Worm (Caenorhabditis elegans) whole organism, L2 larva: ENCODE data around the gene ent-1.

Experiments used
- F13H6.1 ChIP-seq: sonication (generic microtip); optimal IDR thresholded peaks from 2 replicates; lab custom pipeline; 2016; ENCODE audit warnings: missing genetic modification characterization, missing compliant biosample characterization
- Y55F3AM.14 ChIP-seq: fragments of 200-800 bp; sonication (Bioruptor generic); optimal IDR thresholded peaks from 2 replicates; lab custom pipeline; 2018; ENCODE audit warnings: mild to moderate bottlenecking, missing genetic modification characterization, missing compliant biosample characterization
- ZK546.5 ChIP-seq: sonication (generic microtip); optimal IDR thresholded peaks from 2 replicates; lab custom pipeline; 2017; ENCODE audit warnings: missing biosample characterization, missing genetic modification characterization
- alr-1 ChIP-seq: fragments of 150-350 bp; optimal IDR thresholded peaks from 2 replicates; lab custom pipeline; 2014; ENCODE audit warnings: missing biosample characterization, missing genetic modification characterization
- blmp-1 ChIP-seq: sonication (generic microtip); optimal IDR thresholded peaks from 2 replicates; lab custom pipeline; 2017; ENCODE audit warnings: missing genetic modification characterization, mild to moderate bottlenecking, missing compliant biosample characterization, antibody characterized with exemption, moderate library complexity; ENCODE audit not compliant: insufficient read depth
- ceh-16 ChIP-seq: fragments of 150-350 bp; optimal IDR thresholded peaks from 2 replicates; lab custom pipeline; 2014; ENCODE audit warnings: missing biosample characterization, missing genetic modification characterization
- ceh-82 ChIP-seq: fragments of 150-350 bp; optimal IDR thresholded peaks from 2 replicates; lab custom pipeline; 2014; ENCODE audit warnings: missing biosample characterization, missing genetic modification characterization
- crh-2 ChIP-seq: sonication (generic microtip); optimal IDR thresholded peaks from 2 replicates; lab custom pipeline; 2017; ENCODE audit warnings: missing biosample characterization, missing genetic modification characterization
- dmd-4 ChIP-seq: sonication (generic microtip); optimal IDR thresholded peaks from 2 replicates; lab custom pipeline; 2017; ENCODE audit warnings: missing biosample characterization, missing genetic modification characterization
- egl-27 ChIP-seq: sonication (generic microtip); optimal IDR thresholded peaks from 3 replicates; lab custom pipeline; 2017; ENCODE audit warnings: missing biosample characterization, missing genetic modification reagents, missing genetic modification characterization
- elt-1 ChIP-seq: fragments of 150-350 bp; optimal IDR thresholded peaks from 2 replicates; lab custom pipeline; 2014; ENCODE audit warnings: missing biosample characterization, missing genetic modification characterization
- elt-3 ChIP-seq: sonication (generic microtip); optimal IDR thresholded peaks from 2 replicates; lab custom pipeline; 2017; ENCODE audit warnings: missing biosample characterization, missing genetic modification characterization
- fos-1 ChIP-seq: fragments of 150-350 bp; optimal IDR thresholded peaks from 2 replicates; lab custom pipeline; 2014; ENCODE audit warnings: missing biosample characterization, missing genetic modification characterization
- gmeb-1 ChIP-seq: fragments of 150-350 bp; optimal IDR thresholded peaks from 2 replicates; lab custom pipeline; 2014; ENCODE audit warnings: missing biosample characterization, missing genetic modification characterization
- lin-11 ChIP-seq: fragments of 150-350 bp; sonication (generic microtip); optimal IDR thresholded peaks from 2 replicates; lab custom pipeline; 2014; ENCODE audit warnings: missing biosample characterization, missing genetic modification characterization, inconsistent platforms, mixed read lengths
- lin-13 ChIP-seq: fragments of 150-350 bp; optimal IDR thresholded peaks from 2 replicates; lab custom pipeline; 2014; ENCODE audit warnings: missing biosample characterization, missing genetic modification reagents, missing genetic modification characterization
- lsy-2 ChIP-seq, 2 experiments: fragments of 150-350 bp in 1 of 2; sonication (generic microtip) in 1 of 2; optimal IDR thresholded peaks; 2 replicates each; lab custom pipeline; 2014 to 2017; ENCODE audit warnings: missing biosample characterization in 2 of 2, missing genetic modification characterization in 2 of 2
- mab-5 ChIP-seq: fragments of 150-350 bp; optimal IDR thresholded peaks from 2 replicates; lab custom pipeline; 2014; ENCODE audit warnings: missing biosample characterization, missing genetic modification characterization
- mbf-1 ChIP-seq: sonication (generic microtip); optimal IDR thresholded peaks from 2 replicates; lab custom pipeline; 2017; ENCODE audit warnings: missing biosample characterization, missing genetic modification characterization
- mdl-1 ChIP-seq, 2 experiments: fragments of 150-350 bp in 1 of 2; sonication (generic microtip) in 1 of 2; optimal IDR thresholded peaks; 2 replicates each; lab custom pipeline; 2017; ENCODE audit warnings: missing biosample characterization in 2 of 2, missing genetic modification characterization in 2 of 2
- nhr-10 ChIP-seq: sonication (generic microtip); optimal IDR thresholded peaks from 2 replicates; lab custom pipeline; 2017; ENCODE audit warnings: missing biosample characterization, missing genetic modification characterization
- nhr-11 ChIP-seq: fragments of 150-350 bp; optimal IDR thresholded peaks from 2 replicates; lab custom pipeline; 2014; ENCODE audit warnings: missing biosample characterization, missing genetic modification characterization
- nhr-12 ChIP-seq: fragments of 150-350 bp; optimal IDR thresholded peaks from 2 replicates; lab custom pipeline; 2014; ENCODE audit warnings: missing biosample characterization, missing genetic modification characterization
- nhr-129 ChIP-seq: fragments of 150-350 bp; optimal IDR thresholded peaks from 2 replicates; lab custom pipeline; 2014; ENCODE audit warnings: missing biosample characterization, missing genetic modification characterization
- nhr-21 ChIP-seq: fragments of 150-350 bp; optimal IDR thresholded peaks from 2 replicates; lab custom pipeline; 2014; ENCODE audit warnings: missing biosample characterization, missing genetic modification characterization
- nhr-23 ChIP-seq: fragments of 150-350 bp; optimal IDR thresholded peaks from 2 replicates; lab custom pipeline; 2014; ENCODE audit warnings: missing biosample characterization, missing genetic modification reagents, missing genetic modification characterization
- nhr-25 ChIP-seq: fragments of 150-350 bp; sonication (generic microtip); optimal IDR thresholded peaks from 3 replicates; lab custom pipeline; 2014; ENCODE audit warnings: missing biosample characterization, missing genetic modification characterization
- nhr-77 ChIP-seq: fragments of 150-350 bp; optimal IDR thresholded peaks from 2 replicates; lab custom pipeline; 2014; ENCODE audit warnings: missing biosample characterization, missing genetic modification characterization
- peb-1 ChIP-seq: fragments of 150-350 bp; optimal IDR thresholded peaks from 2 replicates; lab custom pipeline; 2014; ENCODE audit warnings: missing biosample characterization, missing genetic modification characterization
- sem-4 ChIP-seq: fragments of 150-350 bp; optimal IDR thresholded peaks from 2 replicates; lab custom pipeline; 2014; ENCODE audit warnings: missing biosample characterization, missing genetic modification reagents, missing genetic modification characterization
- skn-1 ChIP-seq: sonication (generic microtip); optimal IDR thresholded peaks from 2 replicates; lab custom pipeline; 2017; ENCODE audit warnings: missing biosample characterization, missing genetic modification characterization
- sma-3 ChIP-seq: sonication (generic microtip); optimal IDR thresholded peaks from 2 replicates; lab custom pipeline; 2016; ENCODE audit warnings: missing genetic modification reagents, missing genetic modification characterization, missing compliant biosample characterization
- sma-9 ChIP-seq, 2 experiments: fragments of 150-350 bp in 1 of 2; sonication (generic microtip) in 1 of 2; optimal IDR thresholded peaks; 2 replicates each; lab custom pipeline; 2014 to 2016; ENCODE audit warnings: missing genetic modification characterization in 2 of 2, mild to moderate bottlenecking in 1 of 2, missing biosample characterization in 1 of 2, missing compliant biosample characterization in 1 of 2, missing genetic modification reagents in 1 of 2, moderate library complexity in 1 of 2
- unc-39 ChIP-seq: fragments of 150-350 bp; optimal IDR thresholded peaks from 2 replicates; lab custom pipeline; 2014; ENCODE audit warnings: missing biosample characterization, missing genetic modification characterization
- unc-55 ChIP-seq: fragments of 150-350 bp; sonication (generic microtip); optimal IDR thresholded peaks from 3 replicates; lab custom pipeline; 2014; ENCODE audit warnings: missing biosample characterization, missing genetic modification reagents, missing genetic modification characterization
- unc-62 ChIP-seq: fragments of 150-350 bp; optimal IDR thresholded peaks from 2 replicates; lab custom pipeline; 2014; ENCODE audit warnings: missing biosample characterization, missing genetic modification reagents, missing genetic modification characterization
- zag-1 ChIP-seq: fragments of 150-350 bp; optimal IDR thresholded peaks from 2 replicates; lab custom pipeline; 2014; ENCODE audit warnings: missing biosample characterization, missing genetic modification characterization
- ztf-1 ChIP-seq: fragments of 200-800 bp; sonication (Bioruptor generic); conservative IDR thresholded peaks from 2 replicates; pipeline ENCODE4 v1.3.6; 2022; ENCODE audit warnings: missing genetic modification characterization, missing compliant biosample characterization
- ztf-11 ChIP-seq: sonication (generic microtip); optimal IDR thresholded peaks from 2 replicates; lab custom pipeline; 2017; ENCODE audit warnings: missing biosample characterization, missing genetic modification characterization
- ztf-4 ChIP-seq: fragments of 150-350 bp; optimal IDR thresholded peaks from 2 replicates; lab custom pipeline; 2014; ENCODE audit warnings: missing biosample characterization, missing genetic modification characterization

ent-1 gene

ce11 chrIV:11697514-11697913, 42.2 kb upstream of the ent-1 start:
- TF ChIP-seq Y55F3AM.14 (GFP tag; lab: Kevin White, UChicago): no peak
- no peak for TF ChIP-seq zag-1 (tag; lab: Kevin White, UChicago)
- no peak for TF ChIP-seq ztf-4
- no peak for TF ChIP-seq elt-3 (tag; lab: Kevin White, UChicago)
- TF ChIP-seq mbf-1 (tag; lab: Kevin White, UChicago): no peak
- no peak for TF ChIP-seq ZK546.5 (tag; lab: Kevin White, UChicago)
- TF ChIP-seq skn-1 (tag; lab: Kevin White, UChicago): no peak

ce11 chrIV:11695634-11696033, 40.4 kb upstream of the ent-1 start:
- TF ChIP-seq ztf-11 (tag; lab: Kevin White, UChicago): no peak
- TF ChIP-seq nhr-12: no peak
- TF ChIP-seq nhr-23 (tag; lab: Kevin White, UChicago): no peak

ce11 chrIV:11694143-11694542, 38.9 kb upstream of the ent-1 start, which contains the start of gene ZK792.7:
TSS of gene ZK792.7 (plus strand) at chrIV:11694443.
- TF ChIP-seq unc-62 (GFP tag; lab: Kevin White, UChicago): no peak
- no peak for TF ChIP-seq mbf-1 (tag; lab: Kevin White, UChicago)
- TF ChIP-seq skn-1 (tag; lab: Kevin White, UChicago): no peak
- TF ChIP-seq ztf-1: no peak
- TF ChIP-seq zag-1 (tag; lab: Kevin White, UChicago): no peak
- TF ChIP-seq egl-27 (tag; lab: Kevin White, UChicago): no peak

ce11 chrIV:11693493-11693892, 38.2 kb upstream of the ent-1 start, which contains the start of gene ZK792.12:
TSS of gene ZK792.12 (plus strand) at chrIV:11693793.
- TF ChIP-seq nhr-11 (no peak), unc-62 (GFP tag; lab: Kevin White, UChicago) (no peak), lin-11 (tag; lab: Kevin White, UChicago) (no peak), elt-3 (tag; lab: Kevin White, UChicago) (no peak), ceh-82 (no peak), nhr-23 (tag; lab: Kevin White, UChicago) (no peak), mbf-1 (tag; lab: Kevin White, UChicago) (no peak), fos-1 (tag; lab: Kevin White, UChicago) (no peak), dmd-4 (tag; lab: Kevin White, UChicago) (no peak), lin-13 (GFP tag; lab: Kevin White, UChicago) (no peak), zag-1 (tag; lab: Kevin White, UChicago) (no peak), skn-1 (tag; lab: Kevin White, UChicago) (no peak)

ce11 chrIV:11692071-11692673, 36.9 kb upstream of the ent-1 start:
- peak; percentile 51 for TF ChIP-seq sem-4 (tag; lab: Kevin White, UChicago)
- peak; percentile 31 for TF ChIP-seq mab-5 (tag; lab: Kevin White, UChicago)
- TF ChIP-seq crh-2 (tag; lab: Kevin White, UChicago): peak; percentile 85
- peak; percentile 80 for TF ChIP-seq sma-3 (GFP tag; lab: Kevin White, UChicago)
- peak; percentile 87 for TF ChIP-seq fos-1 (tag; lab: Kevin White, UChicago)
- TF ChIP-seq nhr-12: no peak
- peak; percentile 90 for TF ChIP-seq nhr-129 (tag; lab: Kevin White, UChicago)
- TF ChIP-seq ceh-82: no peak
- peak; percentile 90 for TF ChIP-seq F13H6.1 (tag; lab: Kevin White, UChicago)
- no peak for TF ChIP-seq unc-39 (tag; lab: Kevin White, UChicago)
- TF ChIP-seq blmp-1 (tag; lab: Kevin White, UChicago): peak; percentile 81
- TF ChIP-seq ztf-11 (tag; lab: Kevin White, UChicago): no peak
- TF ChIP-seq lsy-2 (tag; optimal IDR thresholded peaks at IDR 0.05; lab: Kevin White, UChicago): peak; percentile 41 to 73
- peak; percentile 48 for TF ChIP-seq lin-11 (tag; lab: Kevin White, UChicago)
- TF ChIP-seq nhr-11: no peak
- no peak for TF ChIP-seq unc-62 (GFP tag; lab: Kevin White, UChicago)
- peak; percentile 78 for TF ChIP-seq lin-13 (GFP tag; lab: Kevin White, UChicago)
- no peak for TF ChIP-seq mbf-1 (tag; lab: Kevin White, UChicago)
- TF ChIP-seq ZK546.5 (tag; lab: Kevin White, UChicago): no peak
- TF ChIP-seq nhr-10: no peak
- no peak for TF ChIP-seq nhr-23 (tag; lab: Kevin White, UChicago)
- TF ChIP-seq mdl-1 (tag; optimal IDR thresholded peaks at IDR 0.05; lab: Kevin White, UChicago): peak in 1 of 2 experiments; percentile 69
- TF ChIP-seq gmeb-1 (tag; lab: Kevin White, UChicago): peak; percentile 71
- TF ChIP-seq peb-1 (tag; lab: Kevin White, UChicago): no peak
- TF ChIP-seq sma-9 (GFP tag; optimal IDR thresholded peaks at IDR 0.05; lab: Kevin White, UChicago): peak; percentile 66
- TF ChIP-seq sma-9 (tag; optimal IDR thresholded peaks at IDR 0.05; lab: Kevin White, UChicago): no peak
- TF ChIP-seq nhr-21 (tag; lab: Kevin White, UChicago): peak; percentile 71
- TF ChIP-seq ztf-4: peak; percentile 27
- TF ChIP-seq ztf-1: no peak
- TF ChIP-seq nhr-77 (tag; lab: Kevin White, UChicago): no peak
- no peak for TF ChIP-seq alr-1
- TF ChIP-seq elt-1 (tag; lab: Kevin White, UChicago): no peak
- no peak for TF ChIP-seq unc-55 (GFP tag; lab: Kevin White, UChicago)
- peak; percentile 42 for TF ChIP-seq ceh-16
- peak; percentile 77 for TF ChIP-seq nhr-25 (tag; lab: Kevin White, UChicago)
- TF ChIP-seq egl-27 (tag; lab: Kevin White, UChicago): peak; percentile 45
- no peak for TF ChIP-seq dmd-4 (tag; lab: Kevin White, UChicago)
